Fruit fly (Drosophila melanogaster): Measurements from ENCODE around the gene Pak3.
A peak's percentile ranks its signal among the peaks of the same experiment; 100 is the strongest.

Gene Pak3

DNA sequence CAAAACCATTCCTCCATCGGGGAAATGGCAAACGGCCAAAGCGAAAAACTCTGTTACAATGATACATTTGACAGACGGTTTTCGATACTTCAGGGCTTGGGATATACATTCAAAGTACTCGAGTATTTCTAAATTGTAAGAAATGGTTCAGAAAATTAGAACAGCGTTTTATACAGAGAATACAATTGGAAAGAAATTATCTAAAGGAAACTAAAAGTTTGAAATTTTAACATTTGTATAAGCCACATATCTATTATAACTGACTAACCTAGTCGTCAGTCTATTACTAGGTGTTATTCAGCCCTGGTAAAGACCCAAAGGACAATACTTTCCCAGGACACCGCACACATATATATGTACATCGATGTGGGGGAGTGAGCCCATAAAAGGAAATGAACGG is 22.9 kb upstream of the Pak3 start (continued):
- peak; percentile 45 for TF ChIP-seq cwo (GFP tag; optimal IDR thresholded peaks at IDR 0.05)
- peak in 1 of 2 experiments; percentile 37 for TF ChIP-seq Hr51 (GFP tag; optimal IDR thresholded peaks at IDR 0.05)
- no peak for TF ChIP-seq stc (GFP tag; IDR thresholded peaks at IDR 0.05)
- no peak for TF ChIP-seq E2f1 (GFP tag; IDR thresholded peaks at IDR 0.05)
- TF ChIP-seq tio (GFP tag; optimal IDR thresholded peaks at IDR 0.05), result no peak
- TF ChIP-seq Fer1 (GFP tag; optimal IDR thresholded peaks at IDR 0.05), result peak; percentile 71
- TF ChIP-seq CG11093 (GFP tag; IDR thresholded peaks at IDR 0.05), result no peak
- no peak for TF ChIP-seq CG3163 (GFP tag; optimal IDR thresholded peaks at IDR 0.05)
- TF ChIP-seq CTCF (GFP tag; optimal IDR thresholded peaks at IDR 0.05), result no peak
- no peak for TF ChIP-seq sob (GFP tag; IDR thresholded peaks at IDR 0.05)
- no peak for TF ChIP-seq kni (GFP tag; optimal IDR thresholded peaks at IDR 0.05)
- TF ChIP-seq insv (GFP tag; optimal IDR thresholded peaks at IDR 0.05), result no peak
- TF ChIP-seq corto (GFP tag; optimal IDR thresholded peaks at IDR 0.05), result no peak
- peak; percentile 56 for TF ChIP-seq Med (GFP tag)
- TF ChIP-seq oc (tag; optimal IDR thresholded peaks at IDR 0.05), result no peak
- TF ChIP-seq abd-A (tag; optimal IDR thresholded peaks at IDR 0.05), result no peak
- TF ChIP-seq lilli (GFP tag; optimal IDR thresholded peaks at IDR 0.05), result peak; percentile 3
- TF ChIP-seq mam (GFP tag; optimal IDR thresholded peaks at IDR 0.05), result no peak
- no peak for TF ChIP-seq kay (GFP tag; optimal IDR thresholded peaks at IDR 0.05)
- TF ChIP-seq Ets97D (GFP tag; optimal IDR thresholded peaks at IDR 0.05), result no peak
- TF ChIP-seq Dref (GFP tag; IDR thresholded peaks at IDR 0.05), result no peak
- no peak for TF ChIP-seq NfI (GFP tag; optimal IDR thresholded peaks at IDR 0.05)
- TF ChIP-seq YL-1 (GFP tag; optimal IDR thresholded peaks at IDR 0.05), result no peak
- no peak for TF ChIP-seq CG18476 (GFP tag; optimal IDR thresholded peaks at IDR 0.05)
- TF ChIP-seq pita (GFP tag; optimal IDR thresholded peaks at IDR 0.05), result no peak
- TF ChIP-seq Adf1 (GFP tag; IDR thresholded peaks at IDR 0.05), result no peak
- TF ChIP-seq CG11504 (tag; optimal IDR thresholded peaks at IDR 0.05), result no peak
- no peak for TF ChIP-seq CG6175 (GFP tag; IDR thresholded peaks at IDR 0.05)
- TF ChIP-seq CG6854 (GFP tag; optimal IDR thresholded peaks at IDR 0.05), result no peak
- TF ChIP-seq CG7839 (tag; optimal IDR thresholded peaks at IDR 0.05), result peak; percentile 67
- TF ChIP-seq Sry-δ (GFP tag; optimal IDR thresholded peaks at IDR 0.05), result no peak
- TF ChIP-seq CG6765 (GFP tag; optimal IDR thresholded peaks at IDR 0.05), result no peak
- no peak for TF ChIP-seq HLH54F (GFP tag; optimal IDR thresholded peaks at IDR 0.05)
- no peak for TF ChIP-seq hb (GFP tag; IDR thresholded peaks at IDR 0.05; ENCODE audit: partially characterized antibody)
- peak; percentile 10 for TF ChIP-seq zen (tag; optimal IDR thresholded peaks at IDR 0.05)
- peak; percentile 19; the same call in 1 of the 2 replicates for TF ChIP-seq CG9932 (GFP tag; IDR thresholded peaks at IDR 0.05)
- TF ChIP-seq psq (GFP tag; optimal IDR thresholded peaks at IDR 0.05), result no peak
- TF ChIP-seq dysf (GFP tag; IDR thresholded peaks at IDR 0.05), result peak; percentile 22; the same call in 1 of the 3 replicates
- TF ChIP-seq CG17912 (GFP tag; optimal IDR thresholded peaks at IDR 0.05), result no peak
- TF ChIP-seq twi (tag; optimal IDR thresholded peaks at IDR 0.05), result no peak
- peak; percentile 59 for TF ChIP-seq CG13424 (tag; optimal IDR thresholded peaks at IDR 0.05)
- peak; percentile 45; the same call in 1 of the 2 replicates for TF ChIP-seq Xrp1 (GFP tag; IDR thresholded peaks at IDR 0.05)
- no peak for TF ChIP-seq Camta (GFP tag; optimal IDR thresholded peaks at IDR 0.05)
- TF ChIP-seq unc-4 (GFP tag; IDR thresholded peaks at IDR 0.05; ENCODE audit: partially characterized antibody), result no peak
- no peak for TF ChIP-seq bcd (GFP tag; optimal IDR thresholded peaks at IDR 0.05)
- no peak for TF ChIP-seq amos (GFP tag; IDR thresholded peaks at IDR 0.05; ENCODE audit: partially characterized antibody)
- TF ChIP-seq toy (GFP tag; IDR thresholded peaks at IDR 0.05), result no peak
- no peak for TF ChIP-seq jigr1 (GFP tag; IDR thresholded peaks at IDR 0.05)
- no peak for TF ChIP-seq Atf-2 (GFP tag; optimal IDR thresholded peaks at IDR 0.05)
- TF ChIP-seq CG13775 (GFP tag; optimal IDR thresholded peaks at IDR 0.05), result no peak
- peak; percentile 21 for TF ChIP-seq Nf-YC (tag; optimal IDR thresholded peaks at IDR 0.05)
- TF ChIP-seq CG7357 (GFP tag; IDR thresholded peaks at IDR 0.05), result no peak
